Worm (Caenorhabditis elegans) whole organism, mixed stage, embryonic: ENCODE results near the gene F41B5.12.

Source experiments
- bed-3 ChIP-seq: fragments of 200-800 bp; sonication (Bioruptor generic); optimal IDR thresholded peaks from 3 replicates; lab custom pipeline; 2018; ENCODE audit warnings: mild to moderate bottlenecking, missing genetic modification characterization, moderate library complexity, missing compliant biosample characterization
- cnd-1 ChIP-seq: fragments of 200-800 bp; sonication (Bioruptor generic); optimal IDR thresholded peaks from 2 replicates; lab custom pipeline; 2018; ENCODE audit warnings: mild to moderate bottlenecking, missing genetic modification characterization, missing compliant biosample characterization
- lin-13 ChIP-seq: fragments of 150-350 bp; optimal IDR thresholded peaks from 2 replicates; lab custom pipeline; 2014; ENCODE audit warnings: missing biosample characterization, missing genetic modification characterization
- lsy-2 ChIP-seq: fragments of 150-350 bp; optimal IDR thresholded peaks from 2 replicates; lab custom pipeline; 2014; ENCODE audit warnings: missing biosample characterization, missing genetic modification characterization
- nhr-28 ChIP-seq: fragments of 150-350 bp; optimal IDR thresholded peaks from 2 replicates; lab custom pipeline; 2014; ENCODE audit warnings: missing biosample characterization, missing genetic modification characterization
- nhr-76 ChIP-seq: sonication (generic microtip); optimal IDR thresholded peaks from 2 replicates; lab custom pipeline; 2017; ENCODE audit warnings: missing biosample characterization, missing genetic modification characterization
- unc-39 ChIP-seq: fragments of 150-350 bp; optimal IDR thresholded peaks from 2 replicates; lab custom pipeline; 2014; ENCODE audit warnings: missing biosample characterization, missing genetic modification characterization
- zip-8 ChIP-seq: fragments of 150-350 bp; optimal IDR thresholded peaks from 2 replicates; lab custom pipeline; 2014; ENCODE audit warnings: missing biosample characterization, missing genetic modification characterization
- ztf-11 ChIP-seq: fragments of 150-350 bp; optimal IDR thresholded peaks from 2 replicates; lab custom pipeline; 2014; ENCODE audit warnings: missing biosample characterization, missing genetic modification characterization

- TF ChIP-seq cnd-1 (tag; lab: Kevin White, UChicago) (no peak), nhr-76 (no peak), ztf-11 (tag; lab: Kevin White, UChicago) (no peak), nhr-28 (no peak), zip-8 (tag; lab: Kevin White, UChicago) (no peak), lsy-2 (tag; lab: Kevin White, UChicago) (no peak), bed-3 (GFP tag; lab: Kevin White, UChicago) (no peak), unc-39 (no peak), lin-13 (tag; lab: Kevin White, UChicago) (no peak)
These were observed 3.7 kb downstream of the F41B5.12 start, which contains the start of gene nhr-183 for ce11 chrV:2264455-2264854.
